Worm (Caenorhabditis elegans) whole organism, young adult: ENCODE results near the gene F40G12.4.
"Not testable (repeated sequence)": the region's sequence is repeated elsewhere in the genome, so short reads cannot be mapped to it uniquely, and the experiment has no call there.

Experiments
- B0035.1 ChIP-seq: sonication (generic microtip); optimal IDR thresholded peaks from 2 replicates; lab custom pipeline; 2016; ENCODE audit warnings: missing genetic modification characterization, mild to moderate bottlenecking, missing compliant biosample characterization, missing genotype, missing genetic modification reagents
- C17E4.6 ChIP-seq: fragments of 200-800 bp; sonication (Bioruptor generic); IDR thresholded peaks from 2 replicates; pipeline ENCODE4 v1.3.6; 2022; ENCODE audit warnings: missing genetic modification reagents, missing genetic modification characterization, missing compliant biosample characterization
- F10E7.11 ChIP-seq: sonication (generic microtip); optimal IDR thresholded peaks from 2 replicates; lab custom pipeline; 2017; ENCODE audit warnings: mild to moderate bottlenecking, missing genetic modification characterization, moderate library complexity, missing compliant biosample characterization
- F22D6.2 ChIP-seq: sonication (generic microtip); optimal IDR thresholded peaks from 2 replicates; lab custom pipeline; 2016; ENCODE audit warnings: mild to moderate bottlenecking, missing genetic modification characterization, missing compliant biosample characterization
- F23B12.7 ChIP-seq: sonication (generic microtip); optimal IDR thresholded peaks from 2 replicates; lab custom pipeline; 2017; ENCODE audit warnings: missing genetic modification characterization, mild to moderate bottlenecking, missing compliant biosample characterization, antibody characterized with exemption, moderate library complexity; ENCODE audit not compliant: insufficient read depth
- F33H1.4 ChIP-seq: fragments of 200-800 bp; sonication (Bioruptor generic); IDR thresholded peaks from 2 replicates; pipeline ENCODE4 v1.3.6; 2022; ENCODE audit warnings: missing genetic modification reagents, missing genetic modification characterization, missing compliant biosample characterization
- F37B4.10 ChIP-seq: fragments of 200-800 bp; sonication (Bioruptor generic); IDR thresholded peaks from 2 replicates; pipeline ENCODE4 v1.3.6; 2022; ENCODE audit warnings: missing genetic modification characterization, missing compliant biosample characterization
- K11D2.4 ChIP-seq: fragments of 200-800 bp; sonication (Bioruptor generic); IDR thresholded peaks from 2 replicates; pipeline ENCODE4 v1.3.6; 2022; ENCODE audit warnings: missing genetic modification reagents, missing genetic modification characterization, missing compliant biosample characterization
- T07F8.4 ChIP-seq: sonication (generic microtip); optimal IDR thresholded peaks from 2 replicates; lab custom pipeline; 2016; ENCODE audit warnings: mild to moderate bottlenecking, missing genetic modification characterization, moderate library complexity, missing compliant biosample characterization
- T26A5.8 ChIP-seq: sonication (generic microtip); optimal IDR thresholded peaks from 2 replicates; lab custom pipeline; 2016; ENCODE audit warnings: missing genetic modification characterization, missing compliant biosample characterization
- Y53F4B.3 ChIP-seq: fragments of 200-800 bp; sonication (Bioruptor generic); IDR thresholded peaks from 2 replicates; pipeline ENCODE4 v1.3.6; 2022; ENCODE audit warnings: missing genetic modification reagents, missing genetic modification characterization, missing compliant biosample characterization
- Y95B8A.8 ChIP-seq: fragments of 200-800 bp; sonication (Bioruptor generic); IDR thresholded peaks from 2 replicates; pipeline ENCODE4 v1.3.6; 2022; ENCODE audit warnings: missing genetic modification reagents, missing genetic modification characterization, missing compliant biosample characterization
- attf-3 ChIP-seq: fragments of 200-800 bp; sonication (Bioruptor generic); conservative IDR thresholded peaks from 2 replicates; pipeline ENCODE4 v1.3.6; 2022; ENCODE audit warnings: missing genetic modification reagents, missing genetic modification characterization, missing compliant biosample characterization
- cebp-1 ChIP-seq, 2 experiments: fragments of 200-800 bp in 1 of 2; sonication (Bioruptor generic) in 1 of 2; sonication (generic microtip) in 1 of 2; IDR thresholded peaks in 1 of 2; optimal IDR thresholded peaks in 1 of 2; 2 replicates each; pipeline versions ENCODE4 v1.3.6 to Lab custom; 2017 to 2022; ENCODE audit warnings: missing compliant biosample characterization in 2 of 2, missing genetic modification characterization in 2 of 2, mild to moderate bottlenecking in 1 of 2, missing genetic modification reagents in 1 of 2, moderate library complexity in 1 of 2
- cebp-2 ChIP-seq: fragments of 200-800 bp; sonication (Bioruptor generic); IDR thresholded peaks from 2 replicates; pipeline ENCODE4 v1.3.6; 2022; ENCODE audit warnings: missing genetic modification characterization, missing compliant biosample characterization
- ceh-100 ChIP-seq: fragments of 200-800 bp; sonication (Bioruptor generic); IDR thresholded peaks from 2 replicates; pipeline ENCODE4 v1.3.6; 2022; ENCODE audit warnings: missing genetic modification reagents, missing genetic modification characterization, missing compliant biosample characterization
- ekl-4 ChIP-seq: fragments of 200-800 bp; sonication (Bioruptor generic); IDR thresholded peaks from 2 replicates; pipeline ENCODE4 v1.3.6; 2022; ENCODE audit warnings: missing genetic modification reagents, missing genetic modification characterization, missing compliant biosample characterization
- fkh-3 ChIP-seq: sonication (generic microtip); optimal IDR thresholded peaks from 2 replicates; lab custom pipeline; 2016; ENCODE audit warnings: mild to moderate bottlenecking, missing genetic modification characterization, missing compliant biosample characterization
- hlh-26 ChIP-seq: fragments of 200-800 bp; sonication (Bioruptor generic); conservative IDR thresholded peaks from 2 replicates; pipeline ENCODE4 v1.3.6; 2022; ENCODE audit warnings: missing genetic modification reagents, missing genetic modification characterization, missing compliant biosample characterization
- lin-35 ChIP-seq, 3 experiments: fragments of 150-350 bp in 2 of 3; sonication (generic microtip) in 1 of 3; optimal IDR thresholded peaks; 2 replicates each; lab custom pipeline; 2014 to 2018; ENCODE audit warnings: missing biosample characterization in 3 of 3, missing genetic modification characterization in 3 of 3, missing genetic modification reagents in 3 of 3
- lin-54 ChIP-seq: fragments of 200-800 bp; sonication (Bioruptor generic); optimal IDR thresholded peaks from 2 replicates; lab custom pipeline; 2018; ENCODE audit warnings: mild to moderate bottlenecking, missing genetic modification characterization, missing compliant biosample characterization
- lsl-1 ChIP-seq: fragments of 200-800 bp; sonication (Bioruptor generic); optimal IDR thresholded peaks from 2 replicates; lab custom pipeline; 2018; ENCODE audit warnings: mild to moderate bottlenecking, missing genetic modification characterization, moderate library complexity, missing compliant biosample characterization
- madf-3 ChIP-seq: fragments of 200-800 bp; sonication (Bioruptor generic); IDR thresholded peaks from 2 replicates; pipeline ENCODE4 v1.3.6; 2022; ENCODE audit warnings: missing genetic modification reagents, missing genetic modification characterization, missing compliant biosample characterization
- mel-28 ChIP-seq: sonication (generic microtip); optimal IDR thresholded peaks from 2 replicates; lab custom pipeline; 2016; ENCODE audit warnings: borderline replicate concordance, mild to moderate bottlenecking, missing genetic modification characterization, missing compliant biosample characterization
- nfya-1 ChIP-seq: sonication (generic microtip); optimal IDR thresholded peaks from 2 replicates; lab custom pipeline; 2017; ENCODE audit warnings: antibody characterized with exemption, missing compliant biosample characterization, missing genetic modification characterization, borderline replicate concordance; ENCODE audit not compliant: insufficient read depth
- nhr-120 ChIP-seq: fragments of 200-800 bp; sonication (Bioruptor generic); IDR thresholded peaks from 2 replicates; pipeline ENCODE4 v1.3.6; 2022; ENCODE audit warnings: missing genetic modification characterization, missing compliant biosample characterization
- nhr-27 ChIP-seq: fragments of 200-800 bp; sonication (Bioruptor generic); optimal IDR thresholded peaks from 2 replicates; lab custom pipeline; 2018; ENCODE audit warnings: mild to moderate bottlenecking, missing genetic modification characterization, moderate library complexity, missing compliant biosample characterization
- nhr-80 ChIP-seq: sonication (generic microtip); optimal IDR thresholded peaks from 2 replicates; lab custom pipeline; 2016; ENCODE audit warnings: missing genetic modification characterization, missing compliant biosample characterization
- snpc-1.3 ChIP-seq: sonication (generic microtip); optimal IDR thresholded peaks from 2 replicates; lab custom pipeline; 2017; ENCODE audit warnings: missing genetic modification characterization, mild to moderate bottlenecking, missing compliant biosample characterization, antibody characterized with exemption, moderate library complexity, missing genotype, missing genetic modification reagents; ENCODE audit not compliant: insufficient read depth
- somi-1 ChIP-seq: fragments of 200-800 bp; sonication (Bioruptor generic); optimal IDR thresholded peaks from 2 replicates; lab custom pipeline; 2018; ENCODE audit warnings: mild to moderate bottlenecking, missing genetic modification characterization, missing compliant biosample characterization
- sptf-2 ChIP-seq: fragments of 200-800 bp; sonication (Bioruptor generic); optimal IDR thresholded peaks from 2 replicates; lab custom pipeline; 2018; ENCODE audit warnings: mild to moderate bottlenecking, missing genetic modification characterization, missing compliant biosample characterization
- unc-130 ChIP-seq: sonication (generic microtip); optimal IDR thresholded peaks from 2 replicates; lab custom pipeline; 2016; ENCODE audit warnings: missing genetic modification reagents, missing genetic modification characterization, missing compliant biosample characterization
- xnd-1 ChIP-seq: sonication (generic microtip); optimal IDR thresholded peaks from 2 replicates; lab custom pipeline; 2016; ENCODE audit warnings: missing genotype, missing genetic modification reagents, missing genetic modification characterization, missing compliant biosample characterization
- zfh-2 ChIP-seq: fragments of 200-800 bp; sonication (Bioruptor generic); conservative IDR thresholded peaks from 2 replicates; pipeline ENCODE4 v1.3.6; 2022; ENCODE audit warnings: missing genetic modification reagents, missing genetic modification characterization, missing compliant biosample characterization
- ztf-18 ChIP-seq: sonication (generic microtip); optimal IDR thresholded peaks from 2 replicates; lab custom pipeline; 2016; ENCODE audit warnings: missing genotype, mild to moderate bottlenecking, missing genetic modification characterization, missing compliant biosample characterization
- ztf-22 ChIP-seq: fragments of 200-800 bp; sonication (Bioruptor generic); optimal IDR thresholded peaks from 2 replicates; lab custom pipeline; 2018; ENCODE audit warnings: mild to moderate bottlenecking, missing genetic modification characterization, moderate library complexity, missing compliant biosample characterization
- ztf-3 ChIP-seq: fragments of 200-800 bp; sonication (Bioruptor generic); optimal IDR thresholded peaks from 2 replicates; lab custom pipeline; 2018; ENCODE audit warnings: mild to moderate bottlenecking, missing genetic modification characterization, missing compliant biosample characterization

F40G12.4 gene

ce11 chrV:14311115-14311514 lies 42.6 kb upstream of the F40G12.4 start, which contains the start of gene ddn-3:
Gene ddn-3, minus strand, starts transcription at chrV:14311215.
- no peak for TF ChIP-seq lsl-1 (GFP tag; lab: Kevin White, UChicago)
- no peak for TF ChIP-seq hlh-26
- no peak for TF ChIP-seq somi-1
- TF ChIP-seq ztf-22 (GFP tag; lab: Kevin White, UChicago): no peak
- no peak for TF ChIP-seq cebp-2 (GFP tag; lab: Robert Waterston, UW)
- TF ChIP-seq ekl-4 (GFP tag; lab: Robert Waterston, UW): no peak
- TF ChIP-seq C17E4.6 (GFP tag; lab: Robert Waterston, UW): no peak
- TF ChIP-seq F10E7.11 (tag; lab: Kevin White, UChicago): no peak
- TF ChIP-seq zfh-2 (GFP tag; lab: Robert Waterston, UW): no peak
- TF ChIP-seq nhr-27 (tag; lab: Kevin White, UChicago): no peak

ce11 chrV:14309632-14310031 lies 41.1 kb upstream of the F40G12.4 start, which contains the start of gene F14D7.14:
Gene F14D7.14, plus strand, starts transcription at chrV:14309932.
- TF ChIP-seq lin-35 (GFP tag; optimal IDR thresholded peaks at IDR 0.05; lab: Kevin White, UChicago); K11D2.4 (GFP tag; lab: Robert Waterston, UW); Y95B8A.8: not testable (repeated sequence)
- TF ChIP-seq, all 124 proteins: peak for 0; not testable (repeated sequence) for 124

DNA sequence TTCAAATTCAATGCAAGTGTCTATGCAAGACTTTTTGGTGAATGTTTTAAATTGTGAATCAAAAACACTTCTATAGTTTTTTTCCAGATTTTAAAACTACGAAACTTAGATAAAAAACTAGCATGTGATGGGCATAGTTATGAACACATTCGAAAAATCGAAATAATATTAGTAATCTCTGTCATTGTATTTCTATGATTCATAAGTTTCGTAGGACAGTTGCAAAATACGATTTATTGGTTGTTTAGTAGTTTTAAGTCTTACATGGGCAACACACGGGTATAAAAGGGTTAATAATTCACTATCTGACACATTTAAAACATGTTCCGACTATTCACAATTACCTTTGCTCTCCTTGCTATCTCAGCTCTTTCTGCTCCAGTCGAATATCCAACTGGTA lies 39.6 kb upstream of the F40G12.4 start, which contains the start of gene spig-5:
Gene spig-5, plus strand, starts transcription at position 301 of the 400 bp plus-strand sequence.
- TF ChIP-seq lsl-1 (GFP tag; lab: Kevin White, UChicago); mel-28 (tag; lab: Kevin White, UChicago); B0035.1 (tag; lab: Kevin White, UChicago): not testable (repeated sequence)

- TF ChIP-seq T26A5.8 (tag; lab: Kevin White, UChicago); F23B12.7 (tag; lab: Kevin White, UChicago); F33H1.4 (GFP tag; lab: Robert Waterston, UW): not testable (repeated sequence)
These were observed 38.3 kb upstream of the F40G12.4 start, which contains the start of gene spig-4 for ce11 chrV:14306771-14307170. Gene spig-4, minus strand, starts transcription at chrV:14306871.

- peak; percentile 21 for TF ChIP-seq nhr-80 (tag; lab: Kevin White, UChicago)
- no peak for TF ChIP-seq sptf-2 (GFP tag; lab: Kevin White, UChicago)
- TF ChIP-seq lin-54 (GFP tag; lab: Kevin White, UChicago): no peak
- no peak for TF ChIP-seq cebp-1 (GFP tag; IDR thresholded peaks at IDR 0.05; lab: Robert Waterston, UW)
- TF ChIP-seq cebp-1 (tag; optimal IDR thresholded peaks at IDR 0.05; lab: Kevin White, UChicago): no peak
- TF ChIP-seq ztf-18 (tag; lab: Kevin White, UChicago): no peak
These were observed 32.6 kb upstream of the F40G12.4 start, which contains the start of gene F14D7.6 for ce11 chrV:14301076-14301475. Gene F14D7.6, plus strand, starts transcription at chrV:14301413.

- TF ChIP-seq nfya-1: no peak
- no peak for TF ChIP-seq T26A5.8 (tag; lab: Kevin White, UChicago)
- no peak for TF ChIP-seq madf-3 (GFP tag; lab: Robert Waterston, UW)
- TF ChIP-seq ztf-3 (GFP tag; lab: Kevin White, UChicago): no peak
- TF ChIP-seq lin-35 (GFP tag; optimal IDR thresholded peaks at IDR 0.05; lab: Kevin White, UChicago): no peak
- TF ChIP-seq T07F8.4 (tag; lab: Kevin White, UChicago): no peak
- TF ChIP-seq attf-3: no peak
- TF ChIP-seq unc-130 (GFP tag; lab: Kevin White, UChicago): no peak
- no peak for TF ChIP-seq Y53F4B.3 (GFP tag; lab: Robert Waterston, UW)
- TF ChIP-seq xnd-1 (tag; lab: Kevin White, UChicago): no peak
- TF ChIP-seq snpc-1.3 (tag; lab: Kevin White, UChicago): no peak
- TF ChIP-seq F22D6.2 (tag; lab: Kevin White, UChicago): no peak
- TF ChIP-seq ceh-100 (GFP tag; lab: Robert Waterston, UW): no peak
- TF ChIP-seq nhr-120 (GFP tag; lab: Robert Waterston, UW): no peak
- TF ChIP-seq F37B4.10 (GFP tag; lab: Robert Waterston, UW): no peak
- no peak for TF ChIP-seq fkh-3 (tag; lab: Kevin White, UChicago)
These were observed 31.1 kb upstream of the F40G12.4 start, which contains the start of the genes spig-3 and F14D7.12 for ce11 chrV:14299569-14300064. Gene spig-3, minus strand, starts transcription at chrV:14299669. Gene F14D7.12, plus strand, starts transcription at chrV:14300014.
